Worm (Caenorhabditis elegans): ENCODE data around the gene F14D7.6.

DNA sequence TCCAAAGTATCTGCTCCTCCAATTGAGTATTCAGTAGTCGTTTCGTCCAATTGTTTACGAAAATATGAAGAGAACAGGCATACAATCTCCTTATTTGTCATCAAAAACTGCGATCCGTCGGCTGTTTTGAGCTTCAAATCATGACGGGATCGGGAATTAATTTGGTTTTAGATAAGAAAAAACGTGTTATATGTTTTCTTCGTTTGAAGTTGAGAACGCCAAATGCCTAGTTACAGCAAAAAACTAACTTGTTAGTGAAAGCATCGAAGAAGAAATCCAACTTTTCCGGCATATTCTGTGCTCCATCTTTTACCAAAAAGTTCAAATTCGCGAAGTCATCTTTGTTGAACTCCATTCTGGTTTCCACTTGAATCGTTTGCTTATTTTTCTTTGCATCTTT, 11.8 kb upstream of the F14D7.6 start, which contains the start of gene F14D7.1:
- TF ChIP-seq cog-1 (tag; optimal IDR thresholded peaks at IDR 0.05) = no peak
- no peak for TF ChIP-seq tab-1 (GFP tag; IDR thresholded peaks at IDR 0.05)
- TF ChIP-seq med-1 (GFP tag; optimal IDR thresholded peaks at IDR 0.05; ENCODE audit: insufficient read depth) = no peak
- no peak for TF ChIP-seq flt-1 (GFP tag; IDR thresholded peaks at IDR 0.05)
- no peak for TF ChIP-seq klf-2 (GFP tag; conservative IDR thresholded peaks at IDR 0.05)
- no peak for TF ChIP-seq T22C8.4 (GFP tag; IDR thresholded peaks at IDR 0.05)

All from whole organism, midembryonic.